Fruit fly (Drosophila melanogaster): Measurements from ENCODE around the gene CG1607.

DNA sequence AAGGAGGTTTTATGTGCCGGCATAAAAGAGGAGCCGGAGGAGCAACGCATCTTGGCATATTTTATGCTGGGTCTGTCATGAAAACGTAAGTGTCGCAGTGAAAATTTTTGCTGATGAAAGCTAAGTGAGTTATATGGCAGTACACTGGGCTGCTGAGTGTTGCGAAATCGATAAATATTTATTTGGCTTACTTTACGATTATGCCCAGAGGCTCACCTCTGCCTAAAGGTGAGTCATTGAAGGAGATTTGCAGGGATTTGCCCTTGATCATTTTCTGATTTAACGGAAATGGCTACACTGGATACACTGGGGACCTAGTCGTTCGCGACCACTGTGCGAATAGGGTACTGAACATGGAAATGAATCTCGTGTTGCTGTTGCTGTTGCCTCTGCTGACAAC, 58.1 kb downstream of the CG1607 start:
- no peak for TF ChIP-seq Crg-1 (GFP tag; optimal IDR thresholded peaks at IDR 0.05)
- TF ChIP-seq pad (GFP tag; optimal IDR thresholded peaks at IDR 0.05) = no peak
- TF ChIP-seq CG12768 (GFP tag; optimal IDR thresholded peaks at IDR 0.05) = no peak
- no peak for TF ChIP-seq CG14711 (tag; optimal IDR thresholded peaks at IDR 0.05)
- TF ChIP-seq kay (GFP tag; ENCODE audit: borderline replicate concordance) = no peak
- no peak for TF ChIP-seq Hr96 (GFP tag; optimal IDR thresholded peaks at IDR 0.05)
- TF ChIP-seq CG7101 (tag; optimal IDR thresholded peaks at IDR 0.05) = no peak
- no peak for TF ChIP-seq CG1620 (GFP tag; optimal IDR thresholded peaks at IDR 0.05)
- no peak for TF ChIP-seq toe (GFP tag; optimal IDR thresholded peaks at IDR 0.05)
- no peak for TF ChIP-seq Mnt (GFP tag; optimal IDR thresholded peaks at IDR 0.05)
- no peak for TF ChIP-seq CG7045 (GFP tag; optimal IDR thresholded peaks at IDR 0.05)
- no peak for TF ChIP-seq cic (GFP tag; optimal IDR thresholded peaks at IDR 0.05)

All from whole organism, adult.